Fruit fly (Drosophila melanogaster) S2 (cell line): Measurements from ENCODE around the gene CG32727.

ENCODE experiments used
- CG8478 ChIP-seq: fragments of >200 bp; optimal IDR thresholded peaks from 2 replicates; lab custom pipeline; 2018
- CTCF ChIP-seq, 2 experiments: fragments of >200 bp; optimal IDR thresholded peaks; 2 replicates each; lab custom pipeline; 2018

CG32727 gene

DNA sequence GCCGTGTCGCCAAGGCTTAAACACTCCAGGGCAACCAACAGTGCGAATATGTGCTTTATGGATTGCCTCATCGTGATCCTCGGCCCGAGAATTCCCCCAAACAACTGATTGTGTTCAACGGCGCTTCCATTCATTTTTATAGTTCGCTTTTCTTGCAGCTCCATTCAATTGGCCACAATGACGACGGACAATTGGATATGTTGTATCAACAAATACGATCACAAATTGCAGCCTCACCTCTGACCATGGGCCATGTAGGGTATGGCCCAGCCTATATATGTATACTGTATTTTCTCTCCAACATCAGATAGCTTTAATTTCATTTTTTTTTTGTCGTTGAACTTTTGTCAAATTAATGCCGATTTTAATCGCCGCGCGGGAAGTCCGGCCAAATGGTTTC is 17.7 kb downstream of the CG32727 start, which contains the start of gene CG15036:
TSS of gene CG15036 (minus strand) at position 101 of the 400 bp plus-strand sequence.
- TF ChIP-seq CTCF (optimal IDR thresholded peaks at IDR 0.05; lab: Kevin White, UChicago) (no peak), CG8478 (lab: Kevin White, UChicago) (no peak)

DNA sequence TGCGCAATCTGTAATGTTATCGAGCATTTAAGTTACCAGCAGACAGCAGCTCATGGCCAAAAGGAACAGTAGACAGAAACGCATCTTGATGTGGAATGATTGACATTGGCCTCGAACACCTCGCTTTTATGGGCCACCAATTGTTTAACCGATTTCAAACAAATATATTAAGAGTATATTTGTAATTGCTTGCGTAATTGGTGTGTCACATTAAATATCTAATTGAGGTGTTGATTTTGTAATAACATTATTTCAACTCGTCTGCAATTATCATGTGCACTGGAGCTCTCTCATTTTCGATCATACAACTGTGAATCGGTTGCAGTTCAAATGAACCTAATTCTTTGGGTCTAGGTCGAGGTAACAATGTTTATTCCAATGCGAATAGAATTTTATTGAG is 18.6 kb downstream of the CG32727 start, which contains the start of gene CG32726:
TSS of gene CG32726 (minus strand) at position 101 of the 400 bp plus-strand sequence.
- TF ChIP-seq CTCF (optimal IDR thresholded peaks at IDR 0.05; lab: Kevin White, UChicago) (no peak), CG8478 (lab: Kevin White, UChicago) (no peak)

DNA sequence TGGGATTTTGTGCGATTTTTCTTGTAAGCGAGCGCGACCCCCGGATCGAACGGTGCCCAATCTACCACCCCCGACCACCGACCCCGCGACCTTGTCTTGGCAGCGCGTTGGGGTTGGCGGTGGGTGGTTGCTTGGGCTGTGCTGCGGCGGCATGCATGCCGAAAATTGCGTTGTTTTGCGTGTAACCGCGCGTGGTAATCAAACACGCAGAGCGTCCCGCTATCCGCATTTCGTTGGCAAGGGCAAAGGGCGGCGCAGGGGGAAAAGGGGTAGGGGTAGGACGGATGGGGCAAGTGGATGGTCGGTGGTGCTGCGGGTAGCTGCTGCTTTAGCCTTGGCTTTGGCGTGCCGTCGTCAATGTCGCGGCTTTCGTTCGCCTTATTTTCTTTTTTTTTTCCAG is 25.4 kb downstream of the CG32727 start:
- TF ChIP-seq CG8478 (lab: Kevin White, UChicago) (no peak), CTCF (optimal IDR thresholded peaks at IDR 0.05; lab: Kevin White, UChicago) (no peak)

DNA sequence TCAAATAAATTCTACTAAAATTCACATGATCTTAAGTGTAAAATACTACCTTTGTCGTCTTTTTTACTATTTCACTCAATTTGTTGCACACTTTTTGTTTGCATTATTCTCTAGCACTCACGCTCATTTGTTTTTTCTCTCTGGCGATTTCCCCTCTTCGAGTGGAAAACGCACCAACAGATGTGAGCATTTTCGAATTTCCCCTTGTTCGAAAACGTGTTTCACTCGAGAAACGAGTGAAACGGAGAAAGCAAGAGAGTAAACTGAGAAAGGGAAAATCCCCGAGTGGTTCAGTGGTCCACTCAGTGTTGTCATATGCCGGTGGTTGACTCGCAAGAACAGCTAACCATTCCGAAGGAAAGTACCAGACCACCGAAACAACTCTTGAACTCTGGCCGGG is 38.0 kb downstream of the CG32727 start:
- TF ChIP-seq CTCF (optimal IDR thresholded peaks at IDR 0.05; lab: Kevin White, UChicago) (no peak), CG8478 (lab: Kevin White, UChicago) (no peak)

dm6 chrX:7451909-7452308 is 44.9 kb downstream of the CG32727 start, which contains the start of gene CG11368:
Gene CG11368 (plus strand): TSS chrX:7452209.
- no peak for TF ChIP-seq CTCF (optimal IDR thresholded peaks at IDR 0.05; lab: Kevin White, UChicago)
- no peak for TF ChIP-seq CG8478 (lab: Kevin White, UChicago)

dm6 chrX:7453236-7453635 is 46.2 kb downstream of the CG32727 start, which contains the start of gene CG43198:
Gene CG43198 (minus strand): TSS chrX:7453336.
- TF ChIP-seq CTCF (optimal IDR thresholded peaks at IDR 0.05; lab: Kevin White, UChicago) (no peak), CG8478 (lab: Kevin White, UChicago) (no peak)
